Worm (Caenorhabditis elegans) whole organism, L3 larva: ENCODE measurements around the gene ctsa-2.

Experiments
- R02D3.7 ChIP-seq: fragments of 150-350 bp; optimal IDR thresholded peaks from 2 replicates; lab custom pipeline; 2014; ENCODE audit warnings: missing biosample characterization, missing genetic modification characterization
- fkh-2 ChIP-seq: fragments of 150-350 bp; optimal IDR thresholded peaks from 2 replicates; lab custom pipeline; 2014; ENCODE audit warnings: missing biosample characterization, missing genetic modification reagents, missing genetic modification characterization
- nfya-1 ChIP-seq: sonication (generic microtip); optimal IDR thresholded peaks from 2 replicates; lab custom pipeline; 2017; ENCODE audit warnings: missing genetic modification characterization, mild to moderate bottlenecking, missing compliant biosample characterization, antibody characterized with exemption, moderate library complexity; ENCODE audit not compliant: insufficient read depth
- skn-1 ChIP-seq: fragments of 150-350 bp; optimal IDR thresholded peaks from 2 replicates; lab custom pipeline; 2014; ENCODE audit warnings: missing biosample characterization, missing genetic modification characterization
- ztf-4 ChIP-seq: fragments of 150-350 bp; optimal IDR thresholded peaks from 2 replicates; lab custom pipeline; 2014; ENCODE audit warnings: missing biosample characterization, missing genetic modification characterization

ce11 chrX:6456567-6456966, 26.2 kb upstream of the ctsa-2 start, which contains the start of gene pept-1:
- TF ChIP-seq ztf-4 (tag; lab: Kevin White, UChicago) (no peak), nfya-1 (tag; lab: Kevin White, UChicago) (no peak), fkh-2 (tag; lab: Kevin White, UChicago) (no peak), skn-1 (peak; percentile 32), R02D3.7 (tag; lab: Kevin White, UChicago) (no peak)
